Fruit fly (Drosophila melanogaster) whole organism, embryonic: Measurements from ENCODE around the gene Oatp26F.

Source experiments
- CG10267 ChIP-seq: fragments of 200-800 bp; sonication (Bioruptor generic); optimal IDR thresholded peaks from 2 replicates; lab custom pipeline; 2018; ENCODE audit warnings: missing biosample characterization, mild to moderate bottlenecking, missing genetic modification characterization, moderate library complexity
- CG10543 ChIP-seq: fragments of 200-800 bp; sonication (Bioruptor generic); optimal IDR thresholded peaks from 3 replicates; lab custom pipeline; 2017; ENCODE audit warnings: missing biosample characterization, mild to moderate bottlenecking, missing genetic modification characterization, moderate library complexity
- CG10565 ChIP-seq: fragments of 200-800 bp; sonication (Bioruptor generic); optimal IDR thresholded peaks from 3 replicates; lab custom pipeline; 2016; ENCODE audit warnings: missing biosample characterization, mild to moderate bottlenecking, missing genetic modification characterization
- CG11504 ChIP-seq: fragments of 200-800 bp; sonication (Bioruptor generic); optimal IDR thresholded peaks from 3 replicates; lab custom pipeline; 2019; ENCODE audit warnings: missing biosample characterization, mild to moderate bottlenecking, missing genetic modification characterization, moderate library complexity
- CG12391 ChIP-seq: fragments of 200-800 bp; sonication (Bioruptor generic); optimal IDR thresholded peaks from 3 replicates; lab custom pipeline; 2018; ENCODE audit warnings: missing biosample characterization, mild to moderate bottlenecking, missing genetic modification characterization, moderate library complexity
- CG12659 ChIP-seq: fragments of 200-800 bp; sonication (Bioruptor generic); optimal IDR thresholded peaks from 3 replicates; lab custom pipeline; 2017; ENCODE audit warnings: mild to moderate bottlenecking, missing biosample characterization, missing genetic modification reagents, missing genetic modification characterization
- CG14441 ChIP-seq: fragments of 200-800 bp; sonication (Bioruptor generic); IDR thresholded peaks from 2 replicates; pipeline ENCODE4 v1.3.6; 2022; ENCODE audit warnings: missing biosample characterization, missing genetic modification characterization
- CG1603 ChIP-seq: fragments of 200-800 bp; sonication (Bioruptor generic); optimal IDR thresholded peaks from 2 replicates; lab custom pipeline; 2019; ENCODE audit warnings: missing biosample characterization, mild to moderate bottlenecking, missing genetic modification characterization, moderate library complexity
- CG1647 ChIP-seq: fragments of 200-800 bp; sonication (Bioruptor generic); optimal IDR thresholded peaks from 3 replicates; lab custom pipeline; 2016; ENCODE audit warnings: missing biosample characterization, missing genetic modification characterization
- CG17186 ChIP-seq: fragments of 200-800 bp; sonication (Bioruptor generic); optimal IDR thresholded peaks from 3 replicates; lab custom pipeline; 2017; ENCODE audit warnings: missing biosample characterization, missing genetic modification reagents, missing genetic modification characterization
- CG18011 ChIP-seq: fragments of 200-800 bp; sonication (Bioruptor generic); optimal IDR thresholded peaks from 2 replicates; lab custom pipeline; 2017; ENCODE audit warnings: missing biosample characterization, missing genetic modification characterization, mild to moderate bottlenecking, moderate library complexity, missing genotype
- CG2678 ChIP-seq: fragments of 200-800 bp; sonication (Bioruptor generic); optimal IDR thresholded peaks from 3 replicates; lab custom pipeline; 2019; ENCODE audit warnings: missing biosample characterization, mild to moderate bottlenecking, missing genetic modification characterization, moderate library complexity
- CG32767 ChIP-seq: fragments of 200-800 bp; sonication (Bioruptor generic); IDR thresholded peaks from 2 replicates; pipeline ENCODE4 v1.3.6; 2022; ENCODE audit warnings: missing biosample characterization, missing genetic modification characterization
- CG34376 ChIP-seq: fragments of 200-800 bp; sonication (Bioruptor generic); optimal IDR thresholded peaks from 2 replicates; lab custom pipeline; 2018; ENCODE audit warnings: missing biosample characterization, mild to moderate bottlenecking, missing genetic modification characterization
- CG6689 ChIP-seq: fragments of 200-800 bp; sonication (Bioruptor generic); IDR thresholded peaks from 2 replicates; pipeline ENCODE4 v1.3.6; 2022; ENCODE audit warnings: missing biosample characterization, missing genetic modification characterization
- CG6765 ChIP-seq: fragments of 200-800 bp; sonication (Bioruptor generic); optimal IDR thresholded peaks from 3 replicates; lab custom pipeline; 2017; ENCODE audit warnings: missing biosample characterization, mild to moderate bottlenecking, missing genetic modification characterization
- CG8089 ChIP-seq: fragments of 200-800 bp; sonication (Bioruptor generic); optimal IDR thresholded peaks from 3 replicates; lab custom pipeline; 2016; ENCODE audit warnings: missing biosample characterization, missing genetic modification characterization
- CG8478 ChIP-seq: fragments of >200 bp; optimal IDR thresholded peaks from 2 replicates; lab custom pipeline; 2018
- CTCF ChIP-seq: fragments of 200-800 bp; sonication (Bioruptor generic); optimal IDR thresholded peaks from 2 replicates; lab custom pipeline; 2017; ENCODE audit warnings: missing biosample characterization, mild to moderate bottlenecking, missing genetic modification characterization, moderate library complexity
- Chrac-16 ChIP-seq: fragments of 200-800 bp; sonication (Bioruptor generic); optimal IDR thresholded peaks from 3 replicates; lab custom pipeline; 2016; ENCODE audit warnings: missing biosample characterization, missing genetic modification characterization
- Dbx ChIP-seq: fragments of 200-800 bp; sonication (Bioruptor generic); IDR thresholded peaks from 3 replicates; pipeline ENCODE4 v1.3.6; 2022; ENCODE audit warnings: missing biosample characterization, missing genetic modification characterization
- Deaf1 ChIP-seq: fragments of 200-800 bp; optimal IDR thresholded peaks from 3 replicates; lab custom pipeline; 2019; ENCODE audit warnings: missing biosample characterization, mild to moderate bottlenecking, missing genetic modification characterization, moderate library complexity
- Gsc ChIP-seq: fragments of 200-800 bp; sonication (Bioruptor generic); IDR thresholded peaks from 2 replicates; pipeline ENCODE4 v1.3.6; 2022; ENCODE audit warnings: missing biosample characterization, missing genetic modification characterization
- HLH3B ChIP-seq: fragments of 200-800 bp; sonication (Bioruptor generic); IDR thresholded peaks from 2 replicates; pipeline ENCODE4 v1.3.6; 2022; ENCODE audit warnings: missing biosample characterization, missing genetic modification characterization
- HLH4C ChIP-seq: fragments of 200-800 bp; sonication (Bioruptor generic); IDR thresholded peaks from 3 replicates; pipeline ENCODE4 v1.3.6; 2022; ENCODE audit warnings: missing biosample characterization, missing genetic modification characterization; ENCODE audit not compliant: partially characterized antibody
- Hmr ChIP-seq: fragments of 200-800 bp; sonication (Bioruptor generic); optimal IDR thresholded peaks from 3 replicates; lab custom pipeline; 2017; ENCODE audit warnings: mild to moderate bottlenecking, missing biosample characterization, missing genetic modification reagents, missing genetic modification characterization
- Lhr ChIP-seq: fragments of 200-800 bp; sonication (Bioruptor generic); optimal IDR thresholded peaks from 3 replicates; lab custom pipeline; 2017; ENCODE audit warnings: mild to moderate bottlenecking, missing biosample characterization, missing genetic modification reagents, missing genetic modification characterization
- Scr ChIP-seq: fragments of 200-800 bp; sonication (Bioruptor generic); IDR thresholded peaks from 2 replicates; pipeline ENCODE4 v1.3.6; 2022; ENCODE audit warnings: missing biosample characterization, missing genetic modification characterization; ENCODE audit not compliant: partially characterized antibody
- Six4 ChIP-seq: fragments of 200-800 bp; sonication (Bioruptor generic); optimal IDR thresholded peaks from 2 replicates; lab custom pipeline; 2016; ENCODE audit warnings: missing biosample characterization, missing genetic modification characterization
- Taf1 ChIP-seq: fragments of 200-800 bp; sonication (Bioruptor generic); IDR thresholded peaks from 2 replicates; pipeline ENCODE4 v1.3.6; 2022; ENCODE audit warnings: missing biosample characterization, missing genetic modification characterization
- abd-A ChIP-seq: fragments of 200-800 bp; sonication (Bioruptor generic); optimal IDR thresholded peaks from 3 replicates; lab custom pipeline; 2019; ENCODE audit warnings: missing biosample characterization, mild to moderate bottlenecking, missing genetic modification characterization, moderate library complexity
- cato ChIP-seq: fragments of 200-800 bp; sonication (Bioruptor generic); optimal IDR thresholded peaks from 2 replicates; lab custom pipeline; 2016; ENCODE audit warnings: missing biosample characterization, missing genetic modification characterization, borderline replicate concordance
- cg ChIP-seq: fragments of 200-800 bp; sonication (Bioruptor generic); optimal IDR thresholded peaks from 3 replicates; lab custom pipeline; 2019; ENCODE audit warnings: missing biosample characterization, mild to moderate bottlenecking, missing genetic modification characterization, moderate library complexity
- corto ChIP-seq: fragments of 200-800 bp; sonication (Bioruptor generic); optimal IDR thresholded peaks from 2 replicates; lab custom pipeline; 2016; ENCODE audit warnings: missing biosample characterization, mild to moderate bottlenecking, missing genetic modification characterization, moderate library complexity
- danr ChIP-seq: fragments of 200-800 bp; sonication (Bioruptor generic); IDR thresholded peaks from 2 replicates; pipeline ENCODE4 v1.3.6; 2022; ENCODE audit warnings: missing biosample characterization, missing genetic modification characterization
- eyg ChIP-seq: fragments of 200-800 bp; sonication (Bioruptor generic); optimal IDR thresholded peaks from 3 replicates; lab custom pipeline; 2016; ENCODE audit warnings: missing biosample characterization, missing genetic modification characterization
- hbn ChIP-seq: fragments of 200-800 bp; sonication (Bioruptor generic); IDR thresholded peaks from 2 replicates; pipeline ENCODE4 v1.3.6; 2022; ENCODE audit warnings: missing biosample characterization, missing genetic modification characterization; ENCODE audit not compliant: partially characterized antibody
- ken ChIP-seq: fragments of 200-800 bp; sonication (Bioruptor generic); IDR thresholded peaks from 3 replicates; pipeline ENCODE4 v1.3.6; 2022; ENCODE audit warnings: missing biosample characterization, missing genetic modification characterization
- onecut ChIP-seq: fragments of 200-800 bp; sonication (Bioruptor generic); IDR thresholded peaks from 2 replicates; pipeline ENCODE4 v1.3.6; 2022; ENCODE audit warnings: missing biosample characterization, missing genetic modification characterization
- org-1 ChIP-seq: fragments of 200-800 bp; sonication (Bioruptor generic); optimal IDR thresholded peaks from 2 replicates; lab custom pipeline; 2017; ENCODE audit warnings: missing biosample characterization, missing genetic modification characterization
- prd ChIP-seq, 3 experiments: fragments of >200 bp in 2 of 3; fragments of 200-800 bp in 1 of 3; sonication (Bioruptor generic) in 1 of 3; optimal IDR thresholded peaks in 2 of 3; IDR thresholded peaks in 1 of 3; 2 replicates in 2 of 3; 3 replicates in 1 of 3; pipeline versions ENCODE4 v1.3.6 to Lab custom; 2017 to 2022; ENCODE audit warnings: missing biosample characterization in 1 of 3, missing genetic modification characterization in 1 of 3
- ro ChIP-seq: fragments of 200-800 bp; sonication (Bioruptor generic); IDR thresholded peaks from 2 replicates; pipeline ENCODE4 v1.3.6; 2022; ENCODE audit warnings: missing biosample characterization, missing genetic modification characterization
- run ChIP-seq: fragments of 200-800 bp; sonication (Bioruptor generic); optimal IDR thresholded peaks from 3 replicates; lab custom pipeline; 2018; ENCODE audit warnings: missing biosample characterization, mild to moderate bottlenecking, missing genetic modification characterization
- sens-2 ChIP-seq: fragments of 200-800 bp; sonication (Bioruptor generic); IDR thresholded peaks from 2 replicates; pipeline ENCODE4 v1.3.6; 2022; ENCODE audit warnings: missing biosample characterization, missing genetic modification characterization
- slp2 ChIP-seq: fragments of 200-800 bp; sonication (Bioruptor generic); optimal IDR thresholded peaks from 2 replicates; lab custom pipeline; 2016; ENCODE audit warnings: missing biosample characterization, missing genetic modification characterization
- stwl ChIP-seq: fragments of 200-800 bp; sonication (Bioruptor generic); optimal IDR thresholded peaks from 3 replicates; lab custom pipeline; 2018; ENCODE audit warnings: missing biosample characterization, mild to moderate bottlenecking, missing genetic modification characterization, moderate library complexity
- tap ChIP-seq: fragments of 200-800 bp; optimal IDR thresholded peaks from 3 replicates; lab custom pipeline; 2019; ENCODE audit warnings: missing biosample characterization, mild to moderate bottlenecking, missing genetic modification characterization, moderate library complexity
- unpg ChIP-seq: fragments of 200-800 bp; sonication (Bioruptor generic); optimal IDR thresholded peaks from 3 replicates; lab custom pipeline; 2018; ENCODE audit warnings: missing biosample characterization, mild to moderate bottlenecking, missing genetic modification characterization, moderate library complexity
- wdn ChIP-seq: fragments of 200-800 bp; sonication (Bioruptor generic); IDR thresholded peaks from 2 replicates; pipeline ENCODE4 v1.3.6; 2022; ENCODE audit warnings: missing biosample characterization, missing genetic modification characterization

Oatp26F gene

DNA sequence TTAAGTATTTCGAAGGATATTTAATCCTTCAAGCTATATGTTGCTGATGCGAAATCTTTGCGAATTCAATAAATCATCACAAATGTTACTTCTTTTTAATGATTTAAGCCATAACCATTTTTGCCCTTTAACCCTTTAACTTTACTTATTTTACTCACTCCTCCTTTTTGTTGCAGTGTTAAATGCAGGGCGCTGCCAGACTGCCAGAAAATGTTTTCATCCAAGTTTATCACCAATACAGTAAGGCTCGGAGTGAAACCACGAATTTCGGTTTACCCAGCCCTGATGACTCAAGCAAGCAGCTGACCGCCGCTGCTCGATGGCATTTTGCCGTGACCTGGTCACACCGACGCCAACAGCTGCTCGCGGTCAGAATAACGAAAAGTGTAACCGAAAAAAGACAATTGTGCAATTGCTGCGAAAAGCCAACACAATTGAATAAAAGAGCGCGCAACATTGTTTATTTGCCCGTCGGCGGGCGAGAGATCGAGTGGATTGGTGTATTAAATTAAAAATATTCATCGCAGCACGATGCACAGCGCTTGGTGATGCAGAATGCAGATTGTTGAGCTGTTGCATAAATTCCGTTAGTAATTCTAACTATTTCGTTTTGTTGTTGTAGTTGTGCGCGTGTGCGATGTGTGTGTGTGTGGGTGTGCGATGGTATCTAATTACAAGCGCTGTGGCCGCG, 21.4 kb downstream of the Oatp26F start, which contains the start of gene CG11050 (continued):
- TF ChIP-seq HLH4C (GFP tag; lab: Robert Waterston, UW): no peak; the same call in 2 of the 3 replicates
- peak; percentile 41 for TF ChIP-seq Deaf1 (tag; lab: Kevin White, UChicago)
- no peak for TF ChIP-seq danr (GFP tag; lab: Robert Waterston, UW)
- TF ChIP-seq CG12659 (GFP tag; lab: Kevin White, UChicago): peak; percentile 84
- peak; percentile 55 for TF ChIP-seq CG32767 (GFP tag; lab: Robert Waterston, UW)
- peak; percentile 94 for TF ChIP-seq Hmr
- TF ChIP-seq ro (GFP tag; lab: Robert Waterston, UW): no peak
- TF ChIP-seq CG34376: peak; percentile 46
- TF ChIP-seq CG10565 (GFP tag; lab: Kevin White, UChicago): no peak
- peak; percentile 73 for TF ChIP-seq CG1647
- TF ChIP-seq CG10543 (GFP tag; lab: Kevin White, UChicago): no peak
- TF ChIP-seq tap (tag; lab: Kevin White, UChicago): peak; percentile 39
- peak; percentile 94 for TF ChIP-seq CG1603 (tag; lab: Kevin White, UChicago)
- no peak for TF ChIP-seq prd (optimal IDR thresholded peaks at IDR 0.05; lab: Kevin White, UChicago)
- peak; percentile 73 for TF ChIP-seq prd (GFP tag; IDR thresholded peaks at IDR 0.05; lab: Robert Waterston, UW)
- peak; percentile 46; the same call in 1 of the 2 replicates for TF ChIP-seq hbn (GFP tag; lab: Robert Waterston, UW)
- peak; percentile 40 for TF ChIP-seq CG6765
- peak; percentile 55 for TF ChIP-seq CG6689
- TF ChIP-seq stwl: peak; percentile 96
- TF ChIP-seq Dbx (GFP tag; lab: Robert Waterston, UW): peak; percentile 88
- no peak for TF ChIP-seq corto (GFP tag; lab: Kevin White, UChicago)
- TF ChIP-seq unpg (GFP tag; lab: Kevin White, UChicago): peak; percentile 84
- TF ChIP-seq CG10267 (tag; lab: Kevin White, UChicago): peak; percentile 81
- TF ChIP-seq Chrac-16: peak; percentile 74
- TF ChIP-seq cato (GFP tag; lab: Kevin White, UChicago): peak; percentile 7
- peak; percentile 81 for TF ChIP-seq CG12391
- peak; percentile 33 for TF ChIP-seq run (tag; lab: Kevin White, UChicago)
- peak; percentile 76 for TF ChIP-seq CG8089 (GFP tag; lab: Kevin White, UChicago)
- TF ChIP-seq Taf1: 0 out of 2 replicates have a peak, but pooled peaks have one; percentile 26
- TF ChIP-seq eyg (GFP tag; lab: Kevin White, UChicago): peak; percentile 74
- TF ChIP-seq CG2678 (tag; lab: Kevin White, UChicago): peak; percentile 69
- TF ChIP-seq Scr (GFP tag; lab: Robert Waterston, UW): peak; percentile 24
- peak; percentile 64 for TF ChIP-seq abd-A (tag; lab: Kevin White, UChicago)
- peak; percentile 55 for TF ChIP-seq org-1 (GFP tag; lab: Kevin White, UChicago)
- peak; percentile 63 for TF ChIP-seq CG17186 (GFP tag; lab: Kevin White, UChicago)
- TF ChIP-seq HLH3B: peak; percentile 67
- TF ChIP-seq Lhr (GFP tag; lab: Kevin White, UChicago): peak; percentile 99
- 0 out of 2 replicates have a peak, but pooled peaks have one; percentile 33 for TF ChIP-seq sens-2 (GFP tag; lab: Robert Waterston, UW)
- TF ChIP-seq ken (GFP tag; lab: Robert Waterston, UW): peak; percentile 84
- TF ChIP-seq onecut (GFP tag; lab: Robert Waterston, UW): peak; percentile 61
- TF ChIP-seq CG8478: no peak
- peak; percentile 69 for TF ChIP-seq slp2
- TF ChIP-seq CG18011 (GFP tag; lab: Kevin White, UChicago): peak; percentile 60
- TF ChIP-seq Gsc (GFP tag; lab: Robert Waterston, UW): no peak
- peak; percentile 69 for TF ChIP-seq cg (GFP tag; lab: Kevin White, UChicago)
- TF ChIP-seq CTCF (GFP tag; lab: Kevin White, UChicago): peak; percentile 72
- peak; percentile 80 for TF ChIP-seq CG11504
- peak; percentile 65 for TF ChIP-seq wdn (GFP tag; lab: Robert Waterston, UW)
- TF ChIP-seq Six4 (GFP tag; lab: Kevin White, UChicago): peak; percentile 62
- TF ChIP-seq CG14441 (GFP tag; lab: Robert Waterston, UW): peak; percentile 79
